Fruit fly (Drosophila melanogaster) Kc167 (cell line): ENCODE data around the gene CG43082.

Experiments used
- Myc ChIP-seq: fragments of >200 bp; optimal IDR thresholded peaks from 2 replicates; lab custom pipeline; 2017; ENCODE audit warnings: missing external identifiers
- Sin3A ChIP-seq: fragments of >200 bp; optimal IDR thresholded peaks from 2 replicates; lab custom pipeline; 2018; ENCODE audit warnings: missing external identifiers
- h ChIP-seq: fragments of >200 bp; optimal IDR thresholded peaks from 3 replicates; lab custom pipeline; 2018; ENCODE audit warnings: missing external identifiers
- insv ChIP-seq: fragments of >200 bp; optimal IDR thresholded peaks from 3 replicates; lab custom pipeline; 2018; ENCODE audit warnings: missing external identifiers
- psq ChIP-seq: fragments of >200 bp; optimal IDR thresholded peaks from 2 replicates; lab custom pipeline; 2017; ENCODE audit warnings: missing external identifiers
- ttk ChIP-seq: sonication (Bioruptor generic); optimal IDR thresholded peaks from 2 replicates; lab custom pipeline; 2017; ENCODE audit warnings: missing external identifiers

dm6 chr3L:15625676-15626414 lies 35.8 kb upstream of the CG43082 start:
- TF ChIP-seq psq (lab: Kevin White, UChicago) (no peak), h (lab: Kevin White, UChicago) (no peak), Sin3A (no peak), ttk (lab: Kevin White, UChicago) (no peak), insv (lab: Kevin White, UChicago) (no peak), Myc (lab: Kevin White, UChicago) (no peak)
